Worm (Caenorhabditis elegans) whole organism, late embryonic: Measurements from ENCODE around the gene srh-127.

Source experiments
- C08G9.2 ChIP-seq: sonication (generic microtip); optimal IDR thresholded peaks from 2 replicates; lab custom pipeline; 2016; ENCODE audit warnings: mild to moderate bottlenecking, missing genetic modification characterization, moderate library complexity, missing compliant biosample characterization
- C38D4.7 ChIP-seq: fragments of 200-800 bp; sonication (Bioruptor generic); optimal IDR thresholded peaks from 2 replicates; lab custom pipeline; 2018; ENCODE audit warnings: mild to moderate bottlenecking, missing genetic modification characterization, moderate library complexity, missing compliant biosample characterization
- F13H6.1 ChIP-seq: sonication (generic microtip); optimal IDR thresholded peaks from 2 replicates; lab custom pipeline; 2016; ENCODE audit warnings: missing genetic modification characterization, missing compliant biosample characterization
- K02D7.2 ChIP-seq: sonication (generic microtip); optimal IDR thresholded peaks from 2 replicates; lab custom pipeline; 2017; ENCODE audit warnings: mild to moderate bottlenecking, missing genetic modification characterization, missing compliant biosample characterization
- Y22D7AL.16 ChIP-seq: sonication (generic microtip); optimal IDR thresholded peaks from 2 replicates; lab custom pipeline; 2016; ENCODE audit warnings: missing genetic modification characterization, missing compliant biosample characterization
- ahr-1 ChIP-seq: sonication (generic microtip); optimal IDR thresholded peaks from 2 replicates; lab custom pipeline; 2016; ENCODE audit warnings: missing genetic modification characterization, missing compliant biosample characterization
- ama-1 ChIP-seq: fragments of 150-350 bp; optimal IDR thresholded peaks from 2 replicates; lab custom pipeline; 2014
- ceh-24 ChIP-seq: sonication (generic microtip); optimal IDR thresholded peaks from 2 replicates; lab custom pipeline; 2016; ENCODE audit warnings: mild to moderate bottlenecking, missing genetic modification characterization, missing compliant biosample characterization
- ceh-31 ChIP-seq: sonication (generic microtip); optimal IDR thresholded peaks from 2 replicates; lab custom pipeline; 2016; ENCODE audit warnings: missing genetic modification characterization, missing compliant biosample characterization
- ceh-45 ChIP-seq: fragments of 200-800 bp; sonication (Bioruptor generic); IDR thresholded peaks from 2 replicates; pipeline ENCODE4 v1.3.6; 2022; ENCODE audit warnings: missing genetic modification reagents, missing genetic modification characterization, missing compliant biosample characterization
- ceh-9 ChIP-seq: sonication (generic microtip); optimal IDR thresholded peaks from 2 replicates; lab custom pipeline; 2016; ENCODE audit warnings: mild to moderate bottlenecking, missing genetic modification characterization, inconsistent platforms, missing compliant biosample characterization
- dmd-4 ChIP-seq: sonication (generic microtip); optimal IDR thresholded peaks from 2 replicates; lab custom pipeline; 2016; ENCODE audit warnings: borderline replicate concordance, missing genetic modification characterization, missing compliant biosample characterization
- dve-1 ChIP-seq: sonication (generic microtip); optimal IDR thresholded peaks from 2 replicates; lab custom pipeline; 2017; ENCODE audit warnings: antibody characterized with exemption, mild to moderate bottlenecking, missing genetic modification characterization, missing compliant biosample characterization
- elt-2 ChIP-seq: sonication (generic microtip); optimal IDR thresholded peaks from 2 replicates; lab custom pipeline; 2016; ENCODE audit warnings: missing genetic modification reagents, missing genetic modification characterization, missing compliant biosample characterization
- elt-4 ChIP-seq: sonication (generic microtip); optimal IDR thresholded peaks from 2 replicates; lab custom pipeline; 2016; ENCODE audit warnings: missing genetic modification characterization, missing compliant biosample characterization
- eyg-1 ChIP-seq: sonication (generic microtip); optimal IDR thresholded peaks from 2 replicates; lab custom pipeline; 2016; ENCODE audit warnings: missing genotype, missing genetic modification characterization, missing compliant biosample characterization
- fax-1 ChIP-seq: sonication (generic microtip); optimal IDR thresholded peaks from 2 replicates; lab custom pipeline; 2016; ENCODE audit warnings: missing genotype, missing genetic modification characterization, missing compliant biosample characterization
- gmeb-2 ChIP-seq: sonication (generic microtip); optimal IDR thresholded peaks from 2 replicates; lab custom pipeline; 2016; ENCODE audit warnings: missing genetic modification characterization, inconsistent platforms, missing compliant biosample characterization
- hlh-13 ChIP-seq: fragments of 200-800 bp; sonication (Bioruptor generic); optimal IDR thresholded peaks from 2 replicates; lab custom pipeline; 2018; ENCODE audit warnings: mild to moderate bottlenecking, missing genetic modification characterization, missing compliant biosample characterization
- hlh-15 ChIP-seq: sonication (generic microtip); optimal IDR thresholded peaks from 2 replicates; lab custom pipeline; 2016; ENCODE audit warnings: missing genetic modification characterization, missing compliant biosample characterization
- hlh-6 ChIP-seq: sonication (generic microtip); optimal IDR thresholded peaks from 2 replicates; lab custom pipeline; 2016; ENCODE audit warnings: missing genotype, missing genetic modification characterization, missing compliant biosample characterization
- hlh-8 ChIP-seq: sonication (generic microtip); optimal IDR thresholded peaks from 2 replicates; lab custom pipeline; 2016; ENCODE audit warnings: missing genotype, missing genetic modification characterization, missing compliant biosample characterization
- lim-6 ChIP-seq: sonication (generic microtip); optimal IDR thresholded peaks from 2 replicates; lab custom pipeline; 2016; ENCODE audit warnings: missing genetic modification characterization, missing compliant biosample characterization
- lin-11 ChIP-seq: fragments of 200-800 bp; sonication (Bioruptor generic); optimal IDR thresholded peaks from 2 replicates; lab custom pipeline; 2018; ENCODE audit warnings: mild to moderate bottlenecking, missing genetic modification characterization, missing compliant biosample characterization
- mec-3 ChIP-seq: sonication (generic microtip); optimal IDR thresholded peaks from 2 replicates; lab custom pipeline; 2016; ENCODE audit warnings: borderline replicate concordance, missing genetic modification characterization, missing compliant biosample characterization
- nfya-1 ChIP-seq: sonication (generic microtip); optimal IDR thresholded peaks from 2 replicates; lab custom pipeline; 2017; ENCODE audit warnings: missing genetic modification characterization, mild to moderate bottlenecking, missing compliant biosample characterization, antibody characterized with exemption, moderate library complexity
- nhr-232 ChIP-seq: sonication (generic microtip); optimal IDR thresholded peaks from 2 replicates; lab custom pipeline; 2016; ENCODE audit warnings: missing genetic modification characterization, missing compliant biosample characterization
- odd-2 ChIP-seq: sonication (generic microtip); optimal IDR thresholded peaks from 2 replicates; lab custom pipeline; 2017; ENCODE audit warnings: antibody characterized with exemption, mild to moderate bottlenecking, missing genetic modification characterization, missing compliant biosample characterization
- pha-2 ChIP-seq: sonication (generic microtip); optimal IDR thresholded peaks from 2 replicates; lab custom pipeline; 2017; ENCODE audit warnings: mild to moderate bottlenecking, missing genetic modification characterization, missing compliant biosample characterization
- sdc-2 ChIP-seq: sonication (generic microtip); optimal IDR thresholded peaks from 2 replicates; lab custom pipeline; 2016; ENCODE audit warnings: missing genotype, missing genetic modification characterization, missing compliant biosample characterization
- sox-2 ChIP-seq: fragments of 200-800 bp; sonication (Bioruptor generic); IDR thresholded peaks from 2 replicates; pipeline ENCODE4 v1.3.6; 2022; ENCODE audit warnings: missing genetic modification reagents, missing genetic modification characterization, missing compliant biosample characterization
- tbx-2 ChIP-seq: sonication (generic microtip); optimal IDR thresholded peaks from 2 replicates; lab custom pipeline; 2016; ENCODE audit warnings: missing genetic modification characterization, missing compliant biosample characterization
- tbx-7 ChIP-seq: sonication (generic microtip); optimal IDR thresholded peaks from 2 replicates; lab custom pipeline; 2016; ENCODE audit warnings: missing genotype, missing genetic modification characterization, missing compliant biosample characterization
- ttx-3 ChIP-seq: sonication (generic microtip); optimal IDR thresholded peaks from 2 replicates; lab custom pipeline; 2016; ENCODE audit warnings: missing genetic modification reagents, missing genetic modification characterization, missing compliant biosample characterization
- unc-55 ChIP-seq: sonication (generic microtip); optimal IDR thresholded peaks from 2 replicates; lab custom pipeline; 2017; ENCODE audit warnings: missing biosample characterization, missing genetic modification reagents, missing genetic modification characterization
- unc-86 ChIP-seq: sonication (generic microtip); optimal IDR thresholded peaks from 2 replicates; lab custom pipeline; 2016; ENCODE audit warnings: missing genetic modification characterization, missing compliant biosample characterization

srh-127 gene

DNA sequence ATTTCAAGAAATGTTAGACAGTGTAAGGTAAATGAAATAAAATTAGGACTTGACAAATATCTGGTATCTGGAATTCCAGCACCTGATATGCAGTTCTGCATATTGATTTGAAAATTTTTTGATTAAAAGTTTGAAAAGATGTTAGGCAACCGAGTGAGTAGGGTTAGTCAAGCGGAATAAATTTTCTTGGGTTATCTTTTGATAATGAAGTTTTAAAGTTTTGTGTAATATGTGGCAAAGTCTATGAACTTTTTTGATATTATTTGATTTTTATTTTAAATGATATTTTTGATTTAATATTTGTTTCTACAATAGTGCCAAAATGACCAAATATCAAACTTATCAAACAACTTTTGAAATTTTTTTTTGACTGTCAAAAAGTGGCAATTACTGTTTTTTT, 23.6 kb upstream of the srh-127 start, which contains the start of gene srh-241:
Gene srh-241 (minus strand): TSS at position 101 of the 400 bp plus-strand sequence.
- TF ChIP-seq tbx-7 (tag; lab: Kevin White, UChicago) (no peak), C08G9.2 (tag; lab: Kevin White, UChicago) (no peak)

DNA sequence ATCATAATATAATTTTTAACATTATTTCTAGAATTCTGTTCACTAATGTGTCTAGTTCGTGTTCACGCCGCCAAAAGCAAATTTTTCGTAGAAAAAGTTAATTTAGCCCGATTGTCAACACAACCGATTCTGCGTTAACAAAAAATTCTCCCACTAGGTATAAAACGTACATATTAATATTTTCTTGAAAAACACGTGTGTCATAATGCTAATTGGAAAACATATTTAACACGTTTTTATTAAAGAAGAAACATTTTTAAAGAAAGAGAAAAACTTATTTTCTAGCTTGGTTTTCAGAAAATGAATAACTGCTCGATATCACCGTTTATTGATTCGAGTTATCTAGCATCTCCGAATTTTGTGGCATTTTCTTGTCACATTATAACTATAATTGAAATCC, 22.9 kb upstream of the srh-127 start, which contains the start of gene srh-243:
Gene srh-243 (plus strand): TSS at position 301 of the 400 bp plus-strand sequence.
- TF ChIP-seq tbx-2 (tag; lab: Kevin White, UChicago), result no peak
- TF ChIP-seq pha-2 (tag; lab: Kevin White, UChicago), result no peak
- no peak for TF ChIP-seq ceh-45
- no peak for TF ChIP-seq C08G9.2 (tag; lab: Kevin White, UChicago)
- TF ChIP-seq odd-2 (tag; lab: Kevin White, UChicago), result no peak
- TF ChIP-seq dmd-4 (tag; lab: Kevin White, UChicago), result no peak
- no peak for TF ChIP-seq ceh-31 (tag; lab: Kevin White, UChicago)
- no peak for TF ChIP-seq Y22D7AL.16 (tag; lab: Kevin White, UChicago)

DNA sequence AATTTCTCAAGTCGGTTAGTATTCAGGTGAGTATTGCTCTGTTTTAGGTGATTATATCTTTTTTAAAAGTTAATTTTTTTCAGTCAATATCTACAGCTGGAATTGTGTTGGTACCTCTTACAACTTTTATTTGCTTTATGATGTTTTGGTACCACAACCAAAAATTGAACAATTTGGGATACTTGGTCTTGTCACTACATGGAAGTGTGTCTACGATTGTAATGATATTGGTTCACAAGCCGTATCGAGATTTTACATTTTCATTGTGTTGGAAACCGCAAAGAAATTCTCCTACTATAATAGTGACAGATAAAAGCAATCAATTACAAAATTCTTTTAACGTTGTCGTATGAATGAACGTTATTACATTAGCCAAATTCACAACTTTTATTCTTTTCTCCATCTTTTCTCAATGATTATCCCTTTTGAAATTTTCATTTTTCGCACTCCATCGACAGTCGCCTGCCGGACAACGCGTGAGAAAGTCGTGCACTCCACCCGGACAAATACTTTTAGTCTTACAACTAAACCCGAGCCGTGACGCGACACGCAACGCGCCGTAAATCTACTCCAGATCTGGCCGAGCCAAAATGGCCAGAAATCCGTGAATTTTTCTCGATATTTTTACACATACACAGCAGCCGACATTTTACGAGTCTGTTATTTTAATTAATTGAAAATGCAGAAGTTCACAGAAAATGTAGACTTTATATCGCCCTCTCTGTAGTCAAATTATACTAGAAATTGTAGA, 21.1 kb upstream of the srh-127 start:
- TF ChIP-seq hlh-13 (no peak), sox-2 (GFP tag; lab: Robert Waterston, UW) (no peak), gmeb-2 (tag; lab: Kevin White, UChicago) (no peak), F13H6.1 (tag; lab: Kevin White, UChicago) (no peak), dve-1 (tag; lab: Kevin White, UChicago) (no peak), hlh-8 (tag; lab: Kevin White, UChicago) (no peak), ceh-9 (tag; lab: Kevin White, UChicago) (no peak), unc-86 (tag; lab: Kevin White, UChicago) (no peak), sdc-2 (tag; lab: Kevin White, UChicago) (no peak), odd-2 (tag; lab: Kevin White, UChicago) (no peak), ama-1 (no peak), C08G9.2 (tag; lab: Kevin White, UChicago) (no peak), K02D7.2 (tag; lab: Kevin White, UChicago) (no peak), eyg-1 (tag; lab: Kevin White, UChicago) (no peak), ttx-3 (no peak)

DNA sequence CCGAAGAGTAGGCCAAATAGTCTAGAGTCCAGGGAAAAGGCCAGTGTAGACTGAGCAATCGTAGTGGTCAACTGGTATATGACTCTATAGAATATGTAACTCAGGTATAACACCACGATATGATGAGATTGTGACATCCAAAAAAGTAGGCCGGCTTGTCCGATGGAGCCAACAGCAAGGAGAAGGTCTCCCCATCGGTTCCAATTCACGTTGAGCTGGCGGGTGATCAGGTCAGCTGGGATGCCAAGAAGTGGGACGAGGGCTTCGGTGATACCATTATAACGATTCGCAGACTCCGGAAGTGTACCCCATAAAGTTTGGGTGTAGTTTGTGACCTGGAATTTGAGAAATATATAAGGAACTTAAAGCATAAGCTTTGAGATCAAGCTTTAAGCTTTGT, 20.1 kb upstream of the srh-127 start:
- TF ChIP-seq ceh-24 (no peak), lim-6 (tag; lab: Kevin White, UChicago) (no peak), hlh-15 (tag; lab: Kevin White, UChicago) (no peak), elt-4 (no peak), C38D4.7 (no peak), mec-3 (tag; lab: Kevin White, UChicago) (no peak), sox-2 (GFP tag; lab: Robert Waterston, UW) (no peak), hlh-6 (tag; lab: Kevin White, UChicago) (no peak), ahr-1 (tag; lab: Kevin White, UChicago) (no peak), nfya-1 (tag; lab: Kevin White, UChicago) (no peak), Y22D7AL.16 (tag; lab: Kevin White, UChicago) (no peak), nhr-232 (tag; lab: Kevin White, UChicago) (no peak), tbx-2 (tag; lab: Kevin White, UChicago) (no peak), elt-2 (no peak), pha-2 (tag; lab: Kevin White, UChicago) (no peak), lin-11 (tag; lab: Kevin White, UChicago) (no peak), unc-55 (GFP tag; lab: Kevin White, UChicago) (no peak), ceh-45 (no peak), C08G9.2 (tag; lab: Kevin White, UChicago) (no peak), fax-1 (tag; lab: Kevin White, UChicago) (no peak)
- TF ChIP-seq, all 69 proteins: peak for 0
